Worm (Caenorhabditis elegans) whole organism, dauer: ENCODE measurements around the gene pup-2.

Source experiments
- unc-62 ChIP-seq: sonication (generic microtip); optimal IDR thresholded peaks from 2 replicates; lab custom pipeline; 2017; ENCODE audit warnings: missing biosample characterization, missing genetic modification reagents, missing genetic modification characterization

Gene pup-2

DNA sequence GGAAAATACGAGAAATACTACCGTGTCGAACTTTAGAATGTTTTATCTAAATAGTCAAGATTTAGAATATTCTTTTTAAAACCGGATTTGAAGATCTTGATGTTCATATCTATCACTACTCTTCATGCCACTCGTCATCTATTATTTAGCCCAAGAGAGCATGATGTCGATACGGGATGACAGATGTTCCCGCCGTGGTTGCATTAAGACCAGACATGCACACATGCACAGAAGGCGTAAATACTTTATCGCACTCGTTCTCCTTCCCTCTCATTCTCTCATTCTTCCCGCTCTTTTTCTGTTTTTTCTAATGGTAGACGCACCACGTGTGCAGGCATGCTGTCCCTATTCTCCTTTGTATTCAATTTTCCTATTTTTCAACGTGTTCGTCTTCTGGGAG lies 2.3 kb upstream of the pup-2 start:
- no peak for TF ChIP-seq unc-62 (GFP tag; lab: Kevin White, UChicago)

DNA sequence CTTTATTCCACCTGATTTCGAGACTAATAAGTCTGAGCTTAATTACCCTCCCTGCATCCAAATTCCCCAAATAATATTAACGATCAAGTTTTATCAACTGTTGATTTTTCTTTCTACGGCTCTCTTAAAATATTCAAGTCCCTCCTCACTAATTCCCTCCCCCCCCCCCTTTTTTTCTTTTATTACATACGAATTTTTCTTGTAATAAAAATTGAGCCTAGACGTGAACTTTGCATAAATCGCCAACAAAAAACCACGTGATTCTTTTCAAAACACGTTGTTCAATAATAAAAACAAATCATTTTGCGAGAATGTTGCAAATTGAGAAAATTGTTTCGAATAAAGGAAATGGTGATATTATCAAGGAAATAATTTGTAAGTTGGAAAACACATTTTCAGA lies 2.7 kb downstream of the pup-2 start, which contains the start of gene K10D2.8:
Gene K10D2.8 (plus strand): TSS at position 301 of the 400 bp plus-strand sequence.
- no peak for TF ChIP-seq unc-62 (GFP tag; lab: Kevin White, UChicago)

DNA sequence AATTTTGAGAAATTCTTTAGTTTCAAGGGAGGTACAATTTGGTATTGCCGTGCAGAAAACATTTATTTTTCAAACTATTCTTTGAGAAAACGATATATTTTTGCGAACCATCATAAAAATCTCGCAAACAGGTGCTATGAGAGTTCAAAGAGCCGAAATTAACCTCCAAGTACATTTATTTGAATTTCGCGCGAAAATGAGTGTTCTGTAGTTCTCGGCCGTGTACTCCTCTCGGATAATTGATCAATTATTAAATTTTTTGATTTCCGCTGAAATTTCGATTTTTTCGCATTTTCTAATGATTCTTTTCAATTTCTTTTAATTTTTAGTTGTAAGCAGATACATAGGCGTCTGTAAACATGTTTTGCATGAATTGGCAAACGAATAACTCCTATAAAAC lies 4.5 kb downstream of the pup-2 start:
- TF ChIP-seq unc-62 (GFP tag; lab: Kevin White, UChicago) = no peak

DNA sequence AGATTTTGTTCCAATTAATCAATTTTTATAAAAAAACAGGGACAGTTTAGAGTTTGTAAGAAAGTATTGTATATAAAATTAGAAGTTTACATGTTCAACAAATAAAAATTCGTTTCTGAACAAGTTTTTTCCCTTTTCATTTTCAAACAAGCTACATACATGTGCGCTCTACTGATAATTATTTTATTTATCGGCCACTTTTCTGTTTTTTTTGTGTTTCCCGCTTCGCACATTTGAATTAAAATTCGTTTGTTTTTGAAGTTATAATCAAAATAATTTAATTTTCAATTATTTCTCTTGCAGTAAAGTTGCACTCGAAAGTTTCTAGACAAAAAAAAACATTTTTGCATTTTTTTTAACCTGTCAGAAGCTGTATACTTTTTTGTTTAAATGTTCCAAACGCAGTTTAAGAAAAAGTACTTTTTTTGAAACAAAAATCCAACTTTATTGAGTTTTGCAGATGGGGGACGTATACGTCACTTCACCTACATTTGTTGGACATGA lies 5.0 kb downstream of the pup-2 start, which contains the start of gene hira-1:
Gene hira-1 (plus strand): TSS at position 454 of the 504 bp plus-strand sequence.
- no peak for TF ChIP-seq unc-62 (GFP tag; lab: Kevin White, UChicago)

DNA sequence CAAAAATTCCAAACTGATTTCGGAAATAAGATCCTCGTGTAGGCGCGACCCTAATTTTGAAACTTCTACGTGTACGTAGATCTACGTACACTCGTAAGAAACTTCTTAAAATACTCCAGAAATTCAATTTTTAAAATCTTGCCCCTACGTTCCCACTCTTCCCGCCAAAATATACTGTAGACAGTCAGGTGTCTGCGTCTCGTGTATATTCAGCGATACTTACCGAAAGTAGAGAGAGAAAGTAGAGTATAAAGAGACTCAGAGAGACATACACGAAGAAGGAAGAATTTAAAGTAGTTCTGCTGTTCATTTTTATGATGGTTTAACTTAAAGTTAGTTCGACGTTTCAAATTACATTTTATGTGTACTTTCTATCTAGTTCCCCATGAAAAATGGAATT lies 7.5 kb downstream of the pup-2 start:
- TF ChIP-seq unc-62 (GFP tag; lab: Kevin White, UChicago) = no peak

DNA sequence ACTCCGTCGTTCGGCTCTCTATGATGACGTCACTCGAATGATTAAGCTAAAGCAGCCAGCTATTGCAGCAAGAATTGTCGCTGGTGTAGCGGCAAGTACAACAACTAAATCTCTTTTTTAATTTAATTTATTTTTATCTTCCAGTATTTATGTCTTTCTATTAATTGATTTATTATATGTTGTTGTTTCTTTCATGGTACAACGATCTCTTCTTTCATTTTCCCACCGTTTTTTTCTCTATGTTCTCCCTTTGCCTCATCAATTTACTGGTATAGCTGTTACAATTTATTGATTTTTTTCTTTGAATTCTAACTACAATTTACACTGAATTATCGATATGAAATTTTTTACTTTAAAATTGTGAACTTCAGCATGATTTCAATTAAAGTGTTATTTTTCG lies 10.0 kb downstream of the pup-2 start, which contains the start of gene moc-6:
Gene moc-6 (plus strand): TSS at position 301 of the 400 bp plus-strand sequence.
- TF ChIP-seq unc-62 (GFP tag; lab: Kevin White, UChicago) = no peak

DNA sequence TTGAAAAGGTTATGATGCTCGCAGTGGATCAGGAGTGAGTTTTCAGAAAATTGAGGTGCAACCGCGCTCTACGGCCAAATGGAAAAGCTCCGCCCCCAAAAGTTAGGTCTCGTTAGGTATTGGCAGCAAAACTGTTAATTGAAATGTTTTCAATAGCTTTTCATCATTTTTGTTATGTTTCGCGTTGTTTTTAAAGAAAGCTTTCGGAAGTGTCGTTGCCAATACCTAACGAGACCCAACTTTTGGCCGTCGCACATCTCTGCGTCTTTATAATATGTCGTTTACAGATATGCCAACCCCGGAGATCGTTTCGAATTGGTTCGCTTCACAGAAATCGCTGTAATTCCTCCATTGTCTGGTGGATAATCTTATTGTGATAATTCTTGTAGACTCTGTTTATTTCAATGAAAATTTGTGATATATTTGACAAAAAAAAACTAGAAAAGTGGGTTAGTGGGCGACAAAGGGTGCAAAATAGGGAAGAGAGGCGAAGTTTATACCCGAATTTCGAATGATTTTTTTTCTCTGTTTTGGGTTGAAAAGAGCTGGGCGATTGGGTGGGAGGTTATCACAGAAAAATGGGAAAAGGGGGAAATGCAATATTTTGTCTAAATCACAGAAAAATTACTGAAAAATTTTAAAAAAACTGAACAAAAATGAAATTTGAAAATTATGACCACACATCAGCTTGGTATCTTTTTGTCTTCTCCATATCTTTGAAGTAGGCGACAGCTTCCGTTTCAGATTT lies 10.8 kb downstream of the pup-2 start:
- TF ChIP-seq unc-62 (GFP tag; lab: Kevin White, UChicago) = no peak

DNA sequence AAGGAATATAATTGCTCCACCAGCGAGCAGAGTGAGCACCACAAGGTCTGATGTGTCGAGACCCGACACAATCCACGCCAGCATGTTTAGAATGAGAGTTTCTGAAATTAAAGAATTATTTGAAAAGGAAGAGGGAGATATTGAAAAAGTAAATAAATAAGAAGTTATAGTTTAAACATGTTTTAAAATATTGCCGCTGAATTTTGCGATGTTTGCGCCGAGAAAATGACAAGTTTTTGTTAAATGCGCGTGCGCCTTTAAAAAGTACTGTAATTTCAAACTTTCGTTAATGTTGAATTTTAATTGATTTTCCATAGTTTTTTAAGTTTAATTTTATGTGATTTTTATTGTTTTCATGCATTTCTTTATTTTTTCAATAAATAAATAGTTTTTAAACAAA lies 13.9 kb downstream of the pup-2 start, which contains the start of gene emb-8:
Gene emb-8 (minus strand): TSS at position 101 of the 400 bp plus-strand sequence.
- TF ChIP-seq unc-62 (GFP tag; lab: Kevin White, UChicago) = no peak

DNA sequence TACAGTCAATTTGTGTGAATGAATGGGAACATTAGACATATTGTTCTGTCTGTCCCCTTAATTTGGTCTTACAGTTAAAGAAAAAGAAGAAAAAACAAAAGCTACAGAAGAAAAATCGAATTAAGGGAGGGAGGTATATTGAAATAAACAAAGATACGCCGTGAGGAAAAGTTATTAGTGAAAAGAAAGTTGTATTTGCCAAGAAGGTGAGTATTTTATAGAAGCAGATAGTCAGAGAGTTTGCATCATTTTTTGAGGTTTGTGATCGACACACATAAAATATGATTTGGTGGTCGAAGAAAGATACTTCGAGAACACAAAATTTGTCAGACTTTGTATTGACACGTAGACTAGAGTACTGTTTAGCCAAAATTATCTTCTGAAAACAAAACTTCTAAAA lies 14.6 kb downstream of the pup-2 start:
- TF ChIP-seq unc-62 (GFP tag; lab: Kevin White, UChicago) = no peak

DNA sequence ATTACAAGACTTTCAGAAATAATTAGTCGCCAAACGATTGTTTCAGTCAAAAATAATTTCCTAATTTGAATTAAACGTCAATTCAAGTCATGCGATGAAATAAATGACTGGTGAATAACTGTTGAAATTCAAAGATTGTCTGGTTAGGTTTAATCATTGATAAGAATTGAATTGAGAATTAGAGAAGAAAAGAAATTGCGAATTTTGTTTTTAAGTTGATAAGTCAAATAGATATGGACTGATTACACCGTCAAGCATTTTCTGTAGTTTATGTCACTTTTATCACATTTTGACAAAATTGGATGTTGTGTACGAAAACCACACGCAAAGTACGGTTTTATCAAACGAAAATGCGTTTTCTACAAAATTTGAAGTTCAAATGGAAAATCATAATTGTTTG lies 15.5 kb downstream of the pup-2 start:
- no peak for TF ChIP-seq unc-62 (GFP tag; lab: Kevin White, UChicago)

DNA sequence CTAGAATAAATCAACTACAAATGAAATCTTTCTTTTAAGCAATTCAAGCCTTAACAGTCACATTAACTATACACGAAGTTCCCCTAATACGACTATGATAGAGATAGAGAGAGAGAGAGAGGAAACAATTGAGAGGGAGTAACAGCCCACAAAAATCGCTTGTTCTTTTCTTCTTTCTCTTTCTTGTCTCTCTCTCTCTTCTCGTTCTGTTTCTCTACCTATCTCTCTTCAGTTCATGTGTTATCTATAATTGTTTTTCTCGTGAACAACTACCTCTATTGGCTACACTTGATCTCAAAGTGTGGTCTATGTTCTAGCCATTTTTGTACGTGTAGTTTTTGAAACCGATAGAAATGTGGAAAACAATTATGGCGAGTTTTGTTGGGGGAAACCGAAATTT lies 16.9 kb downstream of the pup-2 start:
- TF ChIP-seq unc-62 (GFP tag; lab: Kevin White, UChicago) = no peak

DNA sequence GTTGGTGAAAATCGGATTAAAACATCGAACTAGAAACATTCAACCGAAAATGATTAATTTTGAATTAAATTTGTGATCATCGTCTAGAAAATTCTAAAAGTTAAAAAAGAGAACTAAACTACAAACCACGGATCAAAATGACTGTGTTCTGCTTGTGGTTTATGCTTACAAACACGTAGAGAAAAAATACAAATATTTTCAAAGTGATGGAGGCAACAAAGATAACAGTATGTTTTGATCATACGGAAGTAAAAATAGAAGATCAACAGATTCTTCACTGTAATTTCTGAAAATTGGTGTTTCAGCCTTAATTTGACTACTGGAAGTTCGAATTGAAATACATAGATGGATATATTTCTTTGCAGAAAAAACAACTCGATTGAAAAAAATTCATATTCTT lies 17.6 kb downstream of the pup-2 start:
- TF ChIP-seq unc-62 (GFP tag; lab: Kevin White, UChicago) = no peak

DNA sequence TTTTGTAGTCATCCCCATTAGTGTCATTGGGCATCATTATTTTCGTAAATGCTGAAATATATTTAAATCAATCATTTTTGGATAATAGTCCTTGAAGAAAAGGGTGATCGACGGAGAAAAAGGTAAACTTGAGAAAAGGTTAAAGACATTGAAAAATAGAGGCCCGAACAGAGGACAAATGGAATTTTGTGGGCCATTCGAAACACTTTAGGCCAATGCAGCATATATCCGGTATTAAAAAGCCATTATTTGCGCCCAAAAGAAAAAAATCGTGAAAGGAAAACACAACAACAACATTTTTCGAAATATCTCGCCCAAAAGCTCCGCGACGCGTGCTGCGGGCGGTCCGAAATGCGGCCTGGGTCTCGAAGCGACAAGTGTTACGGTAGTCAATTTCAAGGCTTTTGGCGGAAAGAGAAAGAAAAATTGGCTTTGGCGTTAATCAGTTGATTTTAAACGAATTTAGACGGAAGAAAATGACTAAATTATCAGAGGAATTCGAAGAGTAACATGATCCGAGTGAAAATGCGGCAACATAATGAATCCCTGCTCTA lies 21.2 kb downstream of the pup-2 start, which contains the start of gene morc-1:
Gene morc-1 (minus strand): TSS at position 51 of the 554 bp plus-strand sequence.
- no peak for TF ChIP-seq unc-62 (GFP tag; lab: Kevin White, UChicago)

DNA sequence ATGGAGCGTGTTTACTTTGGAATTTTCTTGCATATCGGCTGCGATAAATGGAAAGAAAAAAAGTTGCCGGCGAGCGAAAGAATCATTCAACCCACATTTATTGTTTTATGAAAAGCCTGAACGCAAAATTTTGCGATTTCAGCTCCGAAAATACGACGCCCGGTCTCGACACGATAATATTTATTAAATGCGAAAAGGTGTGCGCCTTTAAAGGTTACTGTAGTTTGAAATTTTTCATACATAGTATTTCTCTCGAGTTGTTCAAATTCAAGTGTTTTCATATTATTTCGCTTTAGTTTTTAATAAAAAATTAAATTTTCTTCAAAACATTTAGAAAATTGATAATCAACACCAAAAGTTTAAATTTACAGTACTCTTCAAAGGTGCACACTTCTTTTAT lies 23.3 kb downstream of the pup-2 start, which contains the start of gene syx-16:
Gene syx-16 (minus strand): TSS at position 118 of the 400 bp plus-strand sequence.
- TF ChIP-seq unc-62 (GFP tag; lab: Kevin White, UChicago) = no peak

DNA sequence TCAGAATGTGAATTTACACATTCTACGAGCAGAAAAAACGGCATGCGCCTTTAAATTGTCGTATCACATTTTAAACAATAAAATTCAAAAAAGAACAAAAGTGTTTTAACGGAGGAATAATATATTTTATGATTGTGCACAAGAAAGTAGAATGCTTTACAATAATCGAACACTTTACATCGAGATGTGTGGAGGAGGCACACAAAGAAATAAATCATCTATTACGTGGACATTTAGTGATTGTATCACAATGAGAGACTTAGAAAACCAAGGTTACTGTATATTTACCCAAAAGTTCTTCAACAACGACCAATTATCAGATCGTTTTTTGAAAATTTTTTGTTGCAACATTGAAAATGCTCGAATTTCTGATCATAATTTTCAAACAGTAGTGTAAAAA lies 24.5 kb downstream of the pup-2 start:
- no peak for TF ChIP-seq unc-62 (GFP tag; lab: Kevin White, UChicago)

DNA sequence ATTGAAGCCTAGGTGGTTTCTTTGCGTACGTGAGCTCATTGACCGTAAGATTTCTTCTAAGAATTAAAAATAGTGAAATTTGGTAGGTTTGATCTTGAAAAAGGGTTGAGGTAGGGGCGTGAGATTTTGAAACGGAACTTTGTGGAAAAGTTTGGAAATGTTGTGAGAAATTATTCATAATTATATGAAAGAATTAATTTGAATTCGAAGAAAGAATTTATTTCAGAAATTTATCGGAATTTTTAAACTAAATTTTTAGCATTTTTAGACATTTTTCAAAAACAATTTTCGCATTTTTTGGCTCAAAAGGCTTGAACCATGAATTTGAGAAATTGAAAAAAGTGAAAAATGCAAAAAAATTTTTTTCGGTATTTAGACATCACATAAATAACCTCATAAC lies 28.4 kb downstream of the pup-2 start:
- TF ChIP-seq unc-62 (GFP tag; lab: Kevin White, UChicago) = no peak
